Worm (Caenorhabditis elegans) whole organism, L4/young adult: ENCODE measurements around the gene srx-95.
A peak's percentile ranks its signal among the peaks of the same experiment; 100 is the strongest.
"Not testable (repeated sequence)": the region's sequence is repeated elsewhere in the genome, so short reads cannot be mapped to it uniquely, and the experiment has no call there.

Experiments
- W03F9.2 ChIP-seq: fragments of 150-350 bp; optimal IDR thresholded peaks from 2 replicates; lab custom pipeline; 2014; ENCODE audit warnings: missing biosample characterization, missing genetic modification characterization
- dao-5 ChIP-seq: sonication (generic microtip); optimal IDR thresholded peaks from 2 replicates; lab custom pipeline; 2016; ENCODE audit warnings: missing genotype, missing genetic modification characterization, moderate library complexity, missing compliant biosample characterization
- him-1 ChIP-seq: sonication (generic microtip); optimal IDR thresholded peaks from 2 replicates; lab custom pipeline; 2016; ENCODE audit warnings: missing genotype, missing genetic modification reagents, missing genetic modification characterization, missing compliant biosample characterization

The srx-95 gene

ce11 chrII:6754671-6755224, at the start of gene srx-95, which contains the start of gene fis-1:
Gene srx-95, minus strand, starts transcription at chrII:6754771.
Gene fis-1, plus strand, starts transcription at chrII:6755174.
- TF ChIP-seq him-1 (tag; lab: Kevin White, UChicago), result no peak

ce11 chrII:6803024-6803423, 48.5 kb upstream of the srx-95 start, which contains the start of gene tab-1:
Gene tab-1, plus strand, starts transcription at chrII:6803324.
- TF ChIP-seq dao-5 (tag; lab: Kevin White, UChicago) (no peak), W03F9.2 (tag; lab: Kevin White, UChicago) (no peak), him-1 (tag; lab: Kevin White, UChicago) (no peak)

ce11 chrII:6801262-6801661, 46.7 kb upstream of the srx-95 start:
- TF ChIP-seq dao-5 (tag; lab: Kevin White, UChicago) (no peak), him-1 (tag; lab: Kevin White, UChicago) (no peak), W03F9.2 (tag; lab: Kevin White, UChicago) (no peak)

ce11 chrII:6800104-6800711, 45.6 kb upstream of the srx-95 start, which contains the start of gene F31E8.4:
Gene F31E8.4, minus strand, starts transcription at chrII:6800154.
- TF ChIP-seq him-1 (tag; lab: Kevin White, UChicago) (no peak), W03F9.2 (tag; lab: Kevin White, UChicago) (no peak), dao-5 (tag; lab: Kevin White, UChicago) (no peak)

ce11 chrII:6791891-6792290, 37.3 kb upstream of the srx-95 start, which contains the start of gene T13C2.2:
Gene T13C2.2, plus strand, starts transcription at chrII:6792191.
- no peak for TF ChIP-seq W03F9.2 (tag; lab: Kevin White, UChicago)
- no peak for TF ChIP-seq him-1 (tag; lab: Kevin White, UChicago)
- no peak for TF ChIP-seq dao-5 (tag; lab: Kevin White, UChicago)

ce11 chrII:6788672-6789298, 34.2 kb upstream of the srx-95 start, which contains the start of gene T13C2.3:
Gene T13C2.3, plus strand, starts transcription at chrII:6789248.
- TF ChIP-seq dao-5 (tag; lab: Kevin White, UChicago) (no peak), him-1 (tag; lab: Kevin White, UChicago) (no peak), W03F9.2 (tag; lab: Kevin White, UChicago) (no peak)

ce11 chrII:6783377-6783829, 28.8 kb upstream of the srx-95 start, which contains the start of gene gldi-2:
Gene gldi-2, plus strand, starts transcription at chrII:6783427.
- TF ChIP-seq dao-5 (tag; lab: Kevin White, UChicago), result no peak

- peak; percentile 52 for TF ChIP-seq dao-5 (tag; lab: Kevin White, UChicago)
- peak; percentile 7 for TF ChIP-seq W03F9.2 (tag; lab: Kevin White, UChicago)
- no peak for TF ChIP-seq him-1 (tag; lab: Kevin White, UChicago)
Measured at ce11 chrII:6782738-6783163, 28.2 kb upstream of the srx-95 start.

- TF ChIP-seq dao-5 (tag; lab: Kevin White, UChicago) (no peak), him-1 (tag; lab: Kevin White, UChicago) (no peak), W03F9.2 (tag; lab: Kevin White, UChicago) (no peak)
Measured at ce11 chrII:6781983-6782382, 27.4 kb upstream of the srx-95 start.

ce11 chrII:6781231-6781630, 26.7 kb upstream of the srx-95 start:
- TF ChIP-seq W03F9.2 (tag; lab: Kevin White, UChicago) (no peak), him-1 (tag; lab: Kevin White, UChicago) (no peak), dao-5 (tag; lab: Kevin White, UChicago) (no peak)

ce11 chrII:6779104-6779503, 24.5 kb upstream of the srx-95 start, which contains the start of gene T13C2.7:
Gene T13C2.7, plus strand, starts transcription at chrII:6779404.
- TF ChIP-seq him-1 (tag; lab: Kevin White, UChicago), result no peak
- no peak for TF ChIP-seq W03F9.2 (tag; lab: Kevin White, UChicago)
- TF ChIP-seq dao-5 (tag; lab: Kevin White, UChicago), result no peak

ce11 chrII:6776418-6777034, 22.0 kb upstream of the srx-95 start, which contains the start of gene ssup-72:
Gene ssup-72, plus strand, starts transcription at chrII:6776598.
- TF ChIP-seq dao-5 (tag; lab: Kevin White, UChicago) (no peak), W03F9.2 (tag; lab: Kevin White, UChicago) (peak; percentile 75), him-1 (tag; lab: Kevin White, UChicago) (peak; percentile 33)

- not testable (repeated sequence) for TF ChIP-seq dao-5, W03F9.2, him-1 (tag; lab: Kevin White, UChicago)
Measured at ce11 chrII:6775076-6775475, 20.5 kb upstream of the srx-95 start, which contains the start of gene agr-1. Gene agr-1, minus strand, starts transcription at chrII:6775176.
